Worm (Caenorhabditis elegans): Measurements from ENCODE around the gene C07B5.6.
A peak's percentile ranks its signal among the peaks of the same experiment; 100 is the strongest.

Gene C07B5.6

DNA sequence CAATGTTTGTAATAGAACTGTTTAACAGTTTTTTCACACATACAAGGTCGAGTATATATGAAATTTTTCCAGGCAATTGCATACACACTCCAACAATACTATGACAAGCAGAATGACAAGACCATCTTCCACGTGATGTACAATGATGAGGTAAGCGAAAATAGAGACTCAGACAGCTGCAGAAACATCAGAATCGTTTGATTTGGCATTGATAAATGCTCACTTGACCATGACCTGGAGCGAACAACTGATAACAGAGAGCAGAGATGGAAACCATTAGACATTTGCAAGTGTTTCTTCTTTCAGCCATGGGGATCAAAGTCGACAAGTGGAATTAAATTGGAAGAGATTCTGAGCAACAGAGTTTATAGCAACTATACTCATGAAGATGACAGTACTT, 21.6 kb downstream of the C07B5.6 start (continued):
- TF ChIP-seq ces-1 (GFP tag; optimal IDR thresholded peaks at IDR 0.05): no peak
- no peak for TF ChIP-seq zip-11 (GFP tag; IDR thresholded peaks at IDR 0.05)
- no peak for TF ChIP-seq hmg-1.1 (GFP tag; IDR thresholded peaks at IDR 0.05)
- TF ChIP-seq ceh-44 (GFP tag; IDR thresholded peaks at IDR 0.05): no peak
- TF ChIP-seq arid-1 (GFP tag; conservative IDR thresholded peaks at IDR 0.05): no peak
- no peak for TF ChIP-seq daf-16 (GFP tag; optimal IDR thresholded peaks at IDR 0.05)
- TF ChIP-seq daf-16 (tag; optimal IDR thresholded peaks at IDR 0.05): peak; percentile 87
- no peak for TF ChIP-seq lin-15B (tag; optimal IDR thresholded peaks at IDR 0.05)
- TF ChIP-seq Y105C5A.15 (GFP tag; IDR thresholded peaks at IDR 0.05): no peak
- peak; percentile 24; the same call in 1 of the 2 replicates for TF ChIP-seq nhr-41 (GFP tag; IDR thresholded peaks at IDR 0.05)
- no peak for TF ChIP-seq lin-39 (tag; optimal IDR thresholded peaks at IDR 0.05)
- TF ChIP-seq mes-2 (tag; optimal IDR thresholded peaks at IDR 0.05; ENCODE audit: poor library complexity, severe bottlenecking): peak; percentile 53
- TF ChIP-seq mep-1 (tag; optimal IDR thresholded peaks at IDR 0.05): peak; percentile 57
- TF ChIP-seq R02D3.7 (tag; optimal IDR thresholded peaks at IDR 0.05): no peak
- TF ChIP-seq F26F4.8 (GFP tag; conservative IDR thresholded peaks at IDR 0.05): no peak
- TF ChIP-seq daf-12 (tag; optimal IDR thresholded peaks at IDR 0.05): no peak
- peak; percentile 70 for TF ChIP-seq mxl-3 (GFP tag; optimal IDR thresholded peaks at IDR 0.05)
- TF ChIP-seq ceh-28 (tag; optimal IDR thresholded peaks at IDR 0.05): no peak
- no peak for TF ChIP-seq dpl-1 (GFP tag; optimal IDR thresholded peaks at IDR 0.05)
- no peak for TF ChIP-seq snpc-1.2 (GFP tag; IDR thresholded peaks at IDR 0.05)
- no peak for TF ChIP-seq attf-4 (tag; optimal IDR thresholded peaks at IDR 0.05)
- no peak for TF ChIP-seq rbr-2 (tag; optimal IDR thresholded peaks at IDR 0.05)
- TF ChIP-seq fos-1 (tag; optimal IDR thresholded peaks at IDR 0.05): no peak
- TF ChIP-seq lir-3 (tag; optimal IDR thresholded peaks at IDR 0.05): no peak
- TF ChIP-seq madf-5 (GFP tag; IDR thresholded peaks at IDR 0.05): no peak
- no peak for TF ChIP-seq Y48G9A.11 (GFP tag; IDR thresholded peaks at IDR 0.05)
- no peak for TF ChIP-seq zfp-2 (tag; optimal IDR thresholded peaks at IDR 0.05)
- no peak for TF ChIP-seq D1046.2 (GFP tag; IDR thresholded peaks at IDR 0.05)
- no peak for TF ChIP-seq nhr-237 (tag; optimal IDR thresholded peaks at IDR 0.05)
- TF ChIP-seq nhr-77 (tag; optimal IDR thresholded peaks at IDR 0.05): peak; percentile 80
- no peak for TF ChIP-seq tag-97 (GFP tag; IDR thresholded peaks at IDR 0.05)
- TF ChIP-seq dve-1 (tag; optimal IDR thresholded peaks at IDR 0.05; ENCODE audit: insufficient read depth): peak; percentile 89
- TF ChIP-seq egl-43 (GFP tag; IDR thresholded peaks at IDR 0.05): no peak
- no peak for TF ChIP-seq lin-13 (GFP tag; optimal IDR thresholded peaks at IDR 0.05)
- no peak for TF ChIP-seq spr-1 (tag; optimal IDR thresholded peaks at IDR 0.05)
- TF ChIP-seq mxl-2 (GFP tag; conservative IDR thresholded peaks at IDR 0.05): no peak
- TF ChIP-seq saeg-2 (GFP tag; IDR thresholded peaks at IDR 0.05): no peak

ce11 chrX:9543352-9543751, 24.5 kb downstream of the C07B5.6 start, which contains the start of gene F49E2.5:
F49E2.5 (plus strand) TSS chrX:9543652.
- no peak for TF ChIP-seq Y105C5A.15 (GFP tag; IDR thresholded peaks at IDR 0.05)
- peak in 1 of 2 experiments; percentile 0 for TF ChIP-seq daf-16 (GFP tag; optimal IDR thresholded peaks at IDR 0.05)
- no peak for TF ChIP-seq daf-16 (tag; optimal IDR thresholded peaks at IDR 0.05)
- TF ChIP-seq aha-1 (tag): peak; percentile 2

- no peak for TF ChIP-seq Y48G9A.11 (GFP tag; IDR thresholded peaks at IDR 0.05)
- no peak for TF ChIP-seq aly-2 (tag; optimal IDR thresholded peaks at IDR 0.05)
- no peak for TF ChIP-seq mxl-3 (GFP tag; optimal IDR thresholded peaks at IDR 0.05)
- no peak for TF ChIP-seq nhr-6 (tag; optimal IDR thresholded peaks at IDR 0.05)
- TF ChIP-seq lin-1 (GFP tag; IDR thresholded peaks at IDR 0.05): no peak
- TF ChIP-seq zip-2 (tag; optimal IDR thresholded peaks at IDR 0.05): no peak
- TF ChIP-seq T20F7.1 (GFP tag; optimal IDR thresholded peaks at IDR 0.05): no peak
- TF ChIP-seq spr-1 (tag; optimal IDR thresholded peaks at IDR 0.05): no peak
- no peak for TF ChIP-seq F44E2.7 (GFP tag; IDR thresholded peaks at IDR 0.05)
- TF ChIP-seq tra-1 (GFP tag; IDR thresholded peaks at IDR 0.05): no peak
- TF ChIP-seq T26A8.4 (GFP tag; IDR thresholded peaks at IDR 0.05): no peak
- TF ChIP-seq spr-3 (GFP tag; optimal IDR thresholded peaks at IDR 0.05): no peak
- no peak for TF ChIP-seq unc-39 (tag; optimal IDR thresholded peaks at IDR 0.05)
- TF ChIP-seq ceh-28 (tag; optimal IDR thresholded peaks at IDR 0.05): no peak
- TF ChIP-seq rbr-2 (tag; optimal IDR thresholded peaks at IDR 0.05): no peak
- TF ChIP-seq snpc-1.2 (GFP tag; IDR thresholded peaks at IDR 0.05): no peak
- no peak for TF ChIP-seq ZK546.5 (tag; optimal IDR thresholded peaks at IDR 0.05)
- TF ChIP-seq nhr-41 (GFP tag; IDR thresholded peaks at IDR 0.05): no peak
- no peak for TF ChIP-seq zfp-3 (GFP tag; conservative IDR thresholded peaks at IDR 0.05)
- TF ChIP-seq lin-13 (GFP tag; optimal IDR thresholded peaks at IDR 0.05): no peak
- TF ChIP-seq mxl-2 (GFP tag; conservative IDR thresholded peaks at IDR 0.05): no peak
- TF ChIP-seq dmd-8 (GFP tag; IDR thresholded peaks at IDR 0.05): no peak
Measured at ce11 chrX:9544405-9544804, 25.6 kb downstream of the C07B5.6 start.

Data from whole organism, L4 larva.